Fruit fly (Drosophila melanogaster): ENCODE measurements around the gene CG4293.

Gene CG4293

DNA sequence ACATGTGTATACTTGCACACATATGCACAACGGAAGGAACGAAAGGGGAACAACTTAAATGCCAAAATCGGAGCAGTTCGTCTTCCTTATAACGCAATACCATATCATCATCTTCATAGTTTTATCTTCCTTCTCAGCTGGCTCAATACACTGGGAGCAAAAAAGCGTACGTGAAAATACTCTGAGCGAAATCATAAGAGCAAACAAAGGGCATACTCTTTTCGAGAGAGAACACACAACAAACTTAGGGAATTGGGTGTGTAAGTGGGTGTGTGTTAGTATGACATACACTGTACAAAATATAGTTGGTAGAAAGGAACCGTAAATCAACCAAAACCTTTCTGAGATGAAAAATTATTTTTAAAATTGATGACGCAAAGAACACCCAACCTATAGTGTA, 17.6 kb downstream of the CG4293 start:
- TF ChIP-seq CG3919 (GFP tag; optimal IDR thresholded peaks at IDR 0.05) (no peak), svp (GFP tag) (peak; percentile 25), Eip78C (GFP tag) (peak; percentile 67)

DNA sequence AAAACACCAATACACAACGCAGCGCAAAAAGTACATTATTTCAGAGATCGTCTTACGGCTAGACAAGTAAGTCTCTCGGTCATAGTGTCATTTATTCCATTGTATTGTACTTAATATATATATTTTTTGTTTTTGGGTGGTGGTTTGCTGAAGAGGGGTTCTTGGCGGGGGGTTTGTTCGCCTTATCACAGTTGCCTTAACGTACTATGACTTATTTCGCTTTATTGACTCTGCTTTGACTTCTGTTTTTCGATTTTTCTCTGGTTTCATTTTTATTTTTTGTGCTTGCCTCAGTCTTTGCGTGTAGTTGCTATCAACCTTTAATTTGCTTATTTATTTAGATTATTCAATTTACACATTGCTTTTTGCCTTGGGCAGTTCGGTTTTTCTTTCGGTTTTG, 19.6 kb downstream of the CG4293 start:
- no peak for TF ChIP-seq Sox102F (GFP tag; optimal IDR thresholded peaks at IDR 0.05)
- peak; percentile 94 for TF ChIP-seq svp (GFP tag)
- TF ChIP-seq fkh (GFP tag; optimal IDR thresholded peaks at IDR 0.05), result peak; percentile 53
- peak; percentile 55 for TF ChIP-seq vri (GFP tag; optimal IDR thresholded peaks at IDR 0.05)

- no peak for TF ChIP-seq CG6792 (GFP tag; optimal IDR thresholded peaks at IDR 0.05)
- no peak for TF ChIP-seq lz (GFP tag; optimal IDR thresholded peaks at IDR 0.05)
- TF ChIP-seq svp (GFP tag), result peak; percentile 82
- no peak for TF ChIP-seq fd85E (GFP tag; optimal IDR thresholded peaks at IDR 0.05)
- peak; percentile 55 for TF ChIP-seq dsx (GFP tag; optimal IDR thresholded peaks at IDR 0.05; ENCODE audit: poor library complexity, severe bottlenecking)
Measured at dm6 chrX:509117-509516, 21.0 kb downstream of the CG4293 start, which contains the start of gene arg. Gene arg, plus strand, starts transcription at chrX:509435.

DNA sequence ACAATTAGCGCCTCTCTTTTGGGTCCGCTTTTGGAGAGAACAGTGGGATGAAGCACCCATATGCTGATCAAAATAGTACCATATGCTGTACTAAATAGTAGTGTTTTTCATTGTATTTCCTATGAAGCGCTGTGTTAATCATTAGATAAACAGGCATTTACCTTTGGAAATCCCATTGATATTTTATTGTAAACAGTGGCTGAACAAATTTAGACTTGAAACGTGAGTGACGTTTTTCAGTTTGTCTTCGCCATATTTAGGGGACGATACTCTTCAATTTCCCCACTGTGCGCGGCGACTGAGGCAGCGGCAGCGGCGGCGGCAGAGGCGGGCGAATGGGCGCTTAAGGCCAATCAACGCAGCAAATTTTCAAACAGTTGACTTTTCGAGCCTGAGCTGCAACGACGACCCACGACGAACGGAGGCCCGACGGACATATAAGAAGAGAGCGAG, 30.5 kb downstream of the CG4293 start:
- TF ChIP-seq CG7368 (GFP tag; optimal IDR thresholded peaks at IDR 0.05) (peak; percentile 46), fd85E (GFP tag; optimal IDR thresholded peaks at IDR 0.05) (peak; percentile 3), CG11902 (GFP tag; optimal IDR thresholded peaks at IDR 0.05) (peak; percentile 10), CG10669 (GFP tag; optimal IDR thresholded peaks at IDR 0.05) (peak; percentile 74), CG11294 (GFP tag; IDR thresholded peaks at IDR 0.05) (peak; percentile 71; the same call in 1 of the 2 replicates), CG8632 (GFP tag; optimal IDR thresholded peaks at IDR 0.05) (peak; percentile 59), Sox14 (GFP tag; optimal IDR thresholded peaks at IDR 0.05) (peak; percentile 79), esn (GFP tag; optimal IDR thresholded peaks at IDR 0.05) (peak; percentile 73), CG6792 (GFP tag; optimal IDR thresholded peaks at IDR 0.05) (peak; percentile 64), Eip78C (GFP tag) (peak; percentile 95), CG6808 (GFP tag; optimal IDR thresholded peaks at IDR 0.05) (peak; percentile 71), Lpt (GFP tag; optimal IDR thresholded peaks at IDR 0.05) (peak; percentile 70), cyc (GFP tag; optimal IDR thresholded peaks at IDR 0.05) (peak; percentile 70), Hr39 (GFP tag; optimal IDR thresholded peaks at IDR 0.05) (no peak), Hr4 (GFP tag; optimal IDR thresholded peaks at IDR 0.05) (peak; percentile 84), CG3032 (tag; optimal IDR thresholded peaks at IDR 0.05) (peak; percentile 71), Smox (GFP tag; optimal IDR thresholded peaks at IDR 0.05) (no peak), CG11762 (GFP tag; optimal IDR thresholded peaks at IDR 0.05; ENCODE audit: insufficient read depth) (peak; percentile 42), vri (GFP tag; optimal IDR thresholded peaks at IDR 0.05) (peak; percentile 65), Ets21C (GFP tag; optimal IDR thresholded peaks at IDR 0.05) (peak; percentile 70), CG4318 (GFP tag; optimal IDR thresholded peaks at IDR 0.05) (peak; percentile 82), CG3919 (GFP tag; optimal IDR thresholded peaks at IDR 0.05) (no peak), Eip75B (GFP tag; optimal IDR thresholded peaks at IDR 0.05) (no peak), CG8119 (GFP tag; IDR thresholded peaks at IDR 0.05) (peak; percentile 78), CG32006 (GFP tag; optimal IDR thresholded peaks at IDR 0.05) (peak; percentile 90), CG31627 (GFP tag; optimal IDR thresholded peaks at IDR 0.05) (peak; percentile 67), CG6854 (GFP tag; optimal IDR thresholded peaks at IDR 0.05) (peak; percentile 7), achi (GFP tag; optimal IDR thresholded peaks at IDR 0.05) (peak; percentile 68), Gug (GFP tag; IDR thresholded peaks at IDR 0.05) (peak; percentile 59; the same call in 1 of the 2 replicates), lz (GFP tag; optimal IDR thresholded peaks at IDR 0.05) (peak; percentile 72), Ets96B (tag; optimal IDR thresholded peaks at IDR 0.05) (peak; percentile 72), spab (GFP tag; optimal IDR thresholded peaks at IDR 0.05) (peak; percentile 50), CG16779 (tag; optimal IDR thresholded peaks at IDR 0.05) (peak; percentile 41), topi (GFP tag; optimal IDR thresholded peaks at IDR 0.05) (peak; percentile 79), pdm3 (GFP tag; optimal IDR thresholded peaks at IDR 0.05) (no peak), CG6163 (GFP tag; IDR thresholded peaks at IDR 0.05) (peak; percentile 60; the same call in 2 of the 3 replicates), Sox102F (GFP tag; optimal IDR thresholded peaks at IDR 0.05) (no peak), CG6276 (GFP tag; optimal IDR thresholded peaks at IDR 0.05) (peak; percentile 86), CG34406 (GFP tag; optimal IDR thresholded peaks at IDR 0.05) (peak; percentile 64), CG1621 (tag; optimal IDR thresholded peaks at IDR 0.05) (no peak), OdsH (GFP tag; optimal IDR thresholded peaks at IDR 0.05) (no peak), Sox15 (GFP tag; optimal IDR thresholded peaks at IDR 0.05) (peak; percentile 53)

All from whole organism, prepupa.